Fruit fly (Drosophila melanogaster): ENCODE data around the gene knk.

- TF ChIP-seq EcR (GFP tag; optimal IDR thresholded peaks at IDR 0.05) (no peak), psq (optimal IDR thresholded peaks at IDR 0.05) (no peak), pan (optimal IDR thresholded peaks at IDR 0.05) (no peak), Dll (optimal IDR thresholded peaks at IDR 0.05) (no peak)
These were observed 7.5 kb upstream of the knk start for dm6 chr3R:10132906-10133416.

Data from whole organism.